Worm (Caenorhabditis elegans) whole organism, L4 larva: ENCODE data around the gene Y43F8B.17.

ENCODE experiments used
- D1046.2 ChIP-seq: fragments of 200-800 bp; sonication (Bioruptor generic); IDR thresholded peaks from 2 replicates; pipeline ENCODE4 v1.3.6; 2022; ENCODE audit warnings: missing genetic modification characterization, missing compliant biosample characterization
- F10B5.3 ChIP-seq: sonication (generic microtip); optimal IDR thresholded peaks from 2 replicates; lab custom pipeline; 2016; ENCODE audit warnings: mild to moderate bottlenecking, missing genetic modification characterization, missing compliant biosample characterization
- T20F7.1 ChIP-seq: fragments of 200-800 bp; sonication (Bioruptor generic); optimal IDR thresholded peaks from 2 replicates; lab custom pipeline; 2018; ENCODE audit warnings: mild to moderate bottlenecking, missing genetic modification characterization, missing compliant biosample characterization
- T26A8.4 ChIP-seq: fragments of 200-800 bp; sonication (Bioruptor generic); IDR thresholded peaks from 2 replicates; pipeline ENCODE4 v1.3.6; 2022; ENCODE audit warnings: missing genetic modification characterization, missing compliant biosample characterization
- Y105C5A.15 ChIP-seq: fragments of 200-800 bp; sonication (Bioruptor generic); IDR thresholded peaks from 2 replicates; pipeline ENCODE4 v1.3.6; 2022; ENCODE audit warnings: missing genetic modification characterization, missing compliant biosample characterization
- Y5F2A.4 ChIP-seq: fragments of 200-800 bp; sonication (Bioruptor generic); optimal IDR thresholded peaks from 2 replicates; lab custom pipeline; 2018; ENCODE audit warnings: mild to moderate bottlenecking, missing genetic modification characterization, missing compliant biosample characterization
- aha-1 ChIP-seq: fragments of 150-350 bp; peaks from one replicate; lab custom pipeline; 2014; ENCODE audit warnings: missing biosample characterization, missing genetic modification characterization
- ama-1 ChIP-seq: fragments of 150-350 bp; optimal IDR thresholded peaks from 2 replicates; lab custom pipeline; 2014; ENCODE audit warnings: inconsistent platforms, mixed read lengths
- attf-4 ChIP-seq: sonication (generic microtip); optimal IDR thresholded peaks from 3 replicates; lab custom pipeline; 2017; ENCODE audit warnings: missing biosample characterization, missing genetic modification characterization
- ceh-44 ChIP-seq: fragments of 200-800 bp; sonication (Bioruptor generic); IDR thresholded peaks from 2 replicates; pipeline ENCODE4 v1.3.6; 2022; ENCODE audit warnings: missing genetic modification reagents, missing genetic modification characterization, missing compliant biosample characterization
- ces-1 ChIP-seq: fragments of 150-350 bp; sonication (generic microtip); optimal IDR thresholded peaks from 4 replicates; lab custom pipeline; 2014; ENCODE audit warnings: missing biosample characterization, missing genetic modification reagents, missing genetic modification characterization
- ctbp-1 ChIP-seq: fragments of 200-800 bp; sonication (Bioruptor generic); IDR thresholded peaks from 2 replicates; pipeline ENCODE4 v1.3.6; 2022; ENCODE audit warnings: missing genetic modification reagents, missing genetic modification characterization, missing compliant biosample characterization
- daf-8 ChIP-seq: fragments of 200-800 bp; sonication (Bioruptor generic); IDR thresholded peaks from 2 replicates; pipeline ENCODE4 v1.3.6; 2022; ENCODE audit warnings: missing genetic modification characterization, missing compliant biosample characterization
- dve-1 ChIP-seq: sonication (generic microtip); optimal IDR thresholded peaks from 2 replicates; lab custom pipeline; 2017; ENCODE audit warnings: antibody characterized with exemption, mild to moderate bottlenecking, missing genetic modification characterization, missing compliant biosample characterization; ENCODE audit not compliant: insufficient read depth
- egl-27 ChIP-seq: sonication (generic microtip); optimal IDR thresholded peaks from 3 replicates; lab custom pipeline; 2017; ENCODE audit warnings: missing biosample characterization, missing genetic modification reagents, missing genetic modification characterization
- fkh-10 ChIP-seq: fragments of 150-350 bp; optimal IDR thresholded peaks from 2 replicates; lab custom pipeline; 2014; ENCODE audit warnings: missing biosample characterization, missing genetic modification reagents, missing genetic modification characterization
- fos-1 ChIP-seq: fragments of 150-350 bp; optimal IDR thresholded peaks from 2 replicates; lab custom pipeline; 2014; ENCODE audit warnings: missing biosample characterization, missing genetic modification characterization
- hmg-1.1 ChIP-seq: fragments of 200-800 bp; sonication (Bioruptor generic); IDR thresholded peaks from 2 replicates; pipeline ENCODE4 v1.3.6; 2022; ENCODE audit warnings: missing genetic modification reagents, missing genetic modification characterization, missing compliant biosample characterization
- lim-7 ChIP-seq: fragments of 200-800 bp; sonication (Bioruptor generic); IDR thresholded peaks from 2 replicates; pipeline ENCODE4 v1.3.6; 2022; ENCODE audit warnings: missing genetic modification characterization, missing compliant biosample characterization
- lin-13 ChIP-seq: fragments of 150-350 bp; optimal IDR thresholded peaks from 2 replicates; lab custom pipeline; 2014; ENCODE audit warnings: missing biosample characterization, missing genetic modification reagents, missing genetic modification characterization
- lin-38 ChIP-seq: fragments of 200-800 bp; sonication (Bioruptor generic); IDR thresholded peaks from 2 replicates; pipeline ENCODE4 v1.3.6; 2022; ENCODE audit warnings: missing genetic modification reagents, missing genetic modification characterization, missing compliant biosample characterization
- lsy-2 ChIP-seq, 2 experiments: fragments of 150-350 bp in 1 of 2; sonication (generic microtip) in 1 of 2; optimal IDR thresholded peaks; 2 replicates each; lab custom pipeline; 2014 to 2017; ENCODE audit warnings: missing biosample characterization in 2 of 2, missing genetic modification characterization in 2 of 2
- madf-9 ChIP-seq: fragments of 200-800 bp; sonication (Bioruptor generic); conservative IDR thresholded peaks from 2 replicates; pipeline ENCODE4 v1.3.6; 2022; ENCODE audit warnings: missing genetic modification reagents, missing genetic modification characterization, missing compliant biosample characterization
- mep-1 ChIP-seq: fragments of 150-350 bp; sonication (generic microtip); optimal IDR thresholded peaks from 3 replicates; lab custom pipeline; 2014; ENCODE audit warnings: missing biosample characterization, missing genetic modification characterization
- mes-2 ChIP-seq: sonication (generic microtip); optimal IDR thresholded peaks from 2 replicates; lab custom pipeline; 2016; ENCODE audit warnings: missing genotype, mild to moderate bottlenecking, missing genetic modification characterization, missing compliant biosample characterization; ENCODE audit not compliant: poor library complexity, severe bottlenecking
- mxl-2 ChIP-seq: fragments of 200-800 bp; sonication (Bioruptor generic); conservative IDR thresholded peaks from 2 replicates; pipeline ENCODE4 v1.3.6; 2022; ENCODE audit warnings: missing genetic modification reagents, missing genetic modification characterization, missing compliant biosample characterization
- nhr-41 ChIP-seq: fragments of 200-800 bp; sonication (Bioruptor generic); IDR thresholded peaks from 2 replicates; pipeline ENCODE4 v1.3.6; 2022; ENCODE audit warnings: missing genetic modification reagents, missing genetic modification characterization, missing compliant biosample characterization
- nhr-48 ChIP-seq: sonication (generic microtip); optimal IDR thresholded peaks from 2 replicates; lab custom pipeline; 2016; ENCODE audit warnings: mild to moderate bottlenecking, missing genetic modification characterization, missing compliant biosample characterization
- nhr-77 ChIP-seq: fragments of 150-350 bp; optimal IDR thresholded peaks from 2 replicates; lab custom pipeline; 2014; ENCODE audit warnings: missing biosample characterization, missing genetic modification characterization
- php-3 ChIP-seq: fragments of 200-800 bp; sonication (Bioruptor generic); IDR thresholded peaks from 2 replicates; pipeline ENCODE4 v1.3.6; 2022; ENCODE audit warnings: missing genetic modification reagents, missing genetic modification characterization, missing compliant biosample characterization
- saeg-2 ChIP-seq: fragments of 200-800 bp; sonication (Bioruptor generic); IDR thresholded peaks from 2 replicates; pipeline ENCODE4 v1.3.6; 2022; ENCODE audit warnings: missing genetic modification reagents, missing genetic modification characterization, missing compliant biosample characterization
- sdz-12 ChIP-seq: fragments of 200-800 bp; sonication (Bioruptor generic); optimal IDR thresholded peaks from 2 replicates; lab custom pipeline; 2018; ENCODE audit warnings: mild to moderate bottlenecking, missing genetic modification characterization, missing compliant biosample characterization
- snpc-1.2 ChIP-seq: fragments of 200-800 bp; sonication (Bioruptor generic); IDR thresholded peaks from 2 replicates; pipeline ENCODE4 v1.3.6; 2022; ENCODE audit warnings: missing genetic modification reagents, missing genetic modification characterization, missing compliant biosample characterization
- tra-1 ChIP-seq: fragments of 200-800 bp; sonication (Bioruptor generic); IDR thresholded peaks from 2 replicates; pipeline ENCODE4 v1.3.6; 2022; ENCODE audit warnings: missing genetic modification reagents, missing genetic modification characterization, missing compliant biosample characterization
- unc-130 ChIP-seq: sonication (generic microtip); optimal IDR thresholded peaks from 2 replicates; lab custom pipeline; 2016; ENCODE audit warnings: missing genetic modification reagents, missing genetic modification characterization, missing compliant biosample characterization
- unc-39 ChIP-seq: sonication (generic microtip); optimal IDR thresholded peaks from 2 replicates; lab custom pipeline; 2017; ENCODE audit warnings: missing biosample characterization, missing genetic modification characterization
- unc-62 ChIP-seq, 3 experiments: fragments of 150-350 bp in 1 of 3; sonication (generic microtip); optimal IDR thresholded peaks in 2 of 3; peaks in 1 of 3; 1 replicate in 1 of 3; 2 replicates in 2 of 3; lab custom pipeline; 2014 to 2017; ENCODE audit warnings: missing biosample characterization in 3 of 3, missing genetic modification characterization in 3 of 3, missing genetic modification reagents in 3 of 3, missing genotype in 1 of 3
- vab-7 ChIP-seq: fragments of 200-800 bp; sonication (Bioruptor generic); IDR thresholded peaks from 2 replicates; pipeline ENCODE4 v1.3.6; 2022; ENCODE audit warnings: missing genetic modification reagents, missing genetic modification characterization, missing compliant biosample characterization
- zfp-2 ChIP-seq: sonication (generic microtip); optimal IDR thresholded peaks from 2 replicates; lab custom pipeline; 2016; ENCODE audit warnings: mild to moderate bottlenecking, missing genetic modification characterization, missing compliant biosample characterization
- zfp-3 ChIP-seq: fragments of 200-800 bp; sonication (Bioruptor generic); conservative IDR thresholded peaks from 2 replicates; pipeline ENCODE4 v1.3.6; 2022; ENCODE audit warnings: missing genetic modification reagents, missing genetic modification characterization, missing compliant biosample characterization
- ztf-11 ChIP-seq: fragments of 150-350 bp; optimal IDR thresholded peaks from 2 replicates; lab custom pipeline; 2014; ENCODE audit warnings: missing biosample characterization, missing genetic modification characterization
- ztf-7 ChIP-seq: fragments of 150-350 bp; optimal IDR thresholded peaks from 2 replicates; lab custom pipeline; 2014; ENCODE audit warnings: missing biosample characterization, missing genetic modification characterization

The Y43F8B.17 gene

DNA sequence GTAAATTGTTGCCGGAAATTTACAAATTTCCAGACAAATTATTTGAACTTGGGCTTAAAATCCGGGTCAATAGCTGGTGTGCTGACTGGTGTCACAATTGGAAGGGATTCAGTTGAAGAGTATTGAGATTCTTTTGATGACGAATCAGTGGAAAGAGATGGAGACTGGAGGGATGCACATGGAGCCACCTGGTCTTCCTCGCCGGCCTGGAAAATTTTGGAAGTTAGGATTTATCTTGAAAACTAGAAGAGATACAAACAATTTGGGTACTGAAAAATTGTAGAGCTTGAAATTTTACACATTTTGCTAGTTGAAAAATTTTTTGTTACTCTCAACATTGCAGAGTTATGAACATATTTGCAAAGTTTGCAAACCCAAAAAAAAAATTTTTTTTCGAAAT is 35.6 kb downstream of the Y43F8B.17 start (continued):
- 0 out of 2 replicates have a peak, but pooled peaks have one; percentile 53 for TF ChIP-seq lim-7 (GFP tag; lab: Robert Waterston, UW)

DNA sequence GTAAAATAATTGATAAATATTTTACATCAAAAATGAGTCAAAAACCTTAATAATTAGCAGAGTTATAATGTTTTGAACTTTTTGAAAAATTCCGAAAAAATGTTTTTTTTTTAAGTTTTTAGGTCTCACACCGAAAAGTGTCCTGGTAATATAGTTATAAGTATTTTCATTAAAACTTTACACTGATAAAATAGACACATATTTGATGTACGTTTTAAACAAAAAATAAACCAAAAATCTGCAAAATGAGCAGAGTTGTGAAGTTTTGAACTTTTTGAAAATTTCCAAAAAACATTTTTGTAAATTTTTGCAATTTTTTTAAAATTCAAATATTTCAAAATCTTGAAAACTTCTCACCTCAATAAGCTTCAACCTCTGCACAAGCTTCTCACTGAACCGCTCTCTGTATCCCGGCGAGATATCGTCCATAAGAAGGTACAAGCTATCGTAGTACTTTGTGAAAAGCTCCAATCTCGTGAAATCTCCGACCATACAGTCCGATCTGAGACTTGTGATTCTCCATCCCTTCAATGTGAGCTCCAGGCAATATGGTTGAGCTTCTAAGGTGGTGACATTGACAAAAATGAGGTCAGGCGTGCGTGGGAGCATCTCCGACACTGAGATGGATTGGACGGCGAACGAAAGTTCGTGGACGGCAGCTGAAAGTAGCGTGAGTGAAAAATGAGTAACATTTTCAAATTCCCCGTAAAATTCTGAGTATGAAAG is 36.2 kb downstream of the Y43F8B.17 start:
- TF ChIP-seq ztf-11 (no peak), mep-1 (tag; lab: Kevin White, UChicago) (peak; percentile 4), attf-4 (tag; lab: Kevin White, UChicago) (no peak), lsy-2 (tag; optimal IDR thresholded peaks at IDR 0.05; lab: Kevin White, UChicago) (peak in 1 of 2 experiments; percentile 7), T20F7.1 (GFP tag; lab: Kevin White, UChicago) (no peak), vab-7 (GFP tag; lab: Robert Waterston, UW) (no peak), ama-1 (lab: Kevin White, UChicago) (peak; percentile 3), ces-1 (GFP tag; lab: Kevin White, UChicago) (no peak), fkh-10 (GFP tag; lab: Kevin White, UChicago) (no peak), nhr-77 (tag; lab: Kevin White, UChicago) (no peak), aha-1 (tag; lab: Kevin White, UChicago) (peak; percentile 97), saeg-2 (GFP tag; lab: Robert Waterston, UW) (no peak), Y5F2A.4 (GFP tag; lab: Kevin White, UChicago) (no peak), unc-62 (GFP tag; optimal IDR thresholded peaks at IDR 0.05 in 1 of 2; lab: Kevin White, UChicago) (no peak), unc-62 (tag; optimal IDR thresholded peaks at IDR 0.05; lab: Kevin White, UChicago) (no peak), php-3 (GFP tag; lab: Robert Waterston, UW) (no peak)

- TF ChIP-seq ctbp-1 (GFP tag; lab: Robert Waterston, UW) (0 out of 2 replicates have a peak, but pooled peaks have one; percentile 45), ceh-44 (no peak), dve-1 (tag; lab: Kevin White, UChicago) (no peak), ztf-11 (no peak), F10B5.3 (tag; lab: Kevin White, UChicago) (no peak), tra-1 (no peak), madf-9 (GFP tag; lab: Robert Waterston, UW) (peak; percentile 55; the same call in 1 of the 2 replicates), D1046.2 (GFP tag; lab: Robert Waterston, UW) (no peak), zfp-2 (tag; lab: Kevin White, UChicago) (no peak), fos-1 (no peak), saeg-2 (GFP tag; lab: Robert Waterston, UW) (peak; percentile 41; the same call in 1 of the 2 replicates), Y105C5A.15 (GFP tag; lab: Robert Waterston, UW) (no peak), lin-13 (GFP tag; lab: Kevin White, UChicago) (no peak), unc-39 (no peak), unc-62 (GFP tag; optimal IDR thresholded peaks at IDR 0.05 in 1 of 2; lab: Kevin White, UChicago) (peak in 1 of 2 experiments; percentile 93), unc-62 (tag; optimal IDR thresholded peaks at IDR 0.05; lab: Kevin White, UChicago) (no peak), T20F7.1 (GFP tag; lab: Kevin White, UChicago) (no peak), egl-27 (no peak), vab-7 (GFP tag; lab: Robert Waterston, UW) (0 out of 2 replicates have a peak, but pooled peaks have one; percentile 4), sdz-12 (GFP tag; lab: Kevin White, UChicago) (no peak), mxl-2 (GFP tag; lab: Robert Waterston, UW) (no peak), unc-130 (GFP tag; lab: Kevin White, UChicago) (no peak), mes-2 (tag; lab: Kevin White, UChicago) (no peak), nhr-48 (peak; percentile 15), T26A8.4 (GFP tag; lab: Robert Waterston, UW) (peak; percentile 77), daf-8 (GFP tag; lab: Robert Waterston, UW) (no peak), lin-38 (peak; percentile 64), ztf-7 (tag; lab: Kevin White, UChicago) (no peak), hmg-1.1 (GFP tag; lab: Robert Waterston, UW) (peak; percentile 45; the same call in 1 of the 2 replicates), snpc-1.2 (GFP tag; lab: Robert Waterston, UW) (no peak), mep-1 (tag; lab: Kevin White, UChicago) (no peak), nhr-41 (GFP tag; lab: Robert Waterston, UW) (no peak), zfp-3 (GFP tag; lab: Robert Waterston, UW) (0 out of 2 replicates have a peak, but pooled peaks have one; percentile 56)
Measured at ce11 chrV:19521351-19522278, 37.1 kb downstream of the Y43F8B.17 start.
